Worm (Caenorhabditis elegans): Measurements from ENCODE around the gene clec-24.

Gene clec-24

DNA sequence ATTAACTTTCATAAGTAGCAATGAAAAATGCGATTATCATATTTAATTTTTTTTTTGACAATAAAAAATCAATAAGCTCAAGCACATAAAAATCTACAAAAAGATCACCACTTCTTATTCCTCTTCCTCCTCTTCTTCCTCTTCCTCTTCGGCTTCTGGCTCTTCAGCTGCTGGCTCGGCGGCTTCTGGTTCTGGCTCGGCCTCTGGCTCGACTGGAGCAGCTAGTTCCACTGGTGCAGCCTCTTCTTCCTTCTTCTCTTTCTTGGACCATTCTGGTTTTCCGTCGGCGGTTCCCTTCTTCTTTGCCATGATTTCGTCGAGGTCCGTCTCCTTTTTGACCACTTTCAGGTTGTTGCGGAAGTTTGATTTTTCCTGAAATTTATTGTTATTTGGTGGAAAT is 28.1 kb upstream of the clec-24 start:
- no peak for TF ChIP-seq M03D4.4 (tag; optimal IDR thresholded peaks at IDR 0.05)
- no peak for TF ChIP-seq ham-2 (GFP tag; optimal IDR thresholded peaks at IDR 0.05)
- TF ChIP-seq pha-4 (tag; optimal IDR thresholded peaks at IDR 0.05): no peak
- no peak for TF ChIP-seq lsy-2 (tag; optimal IDR thresholded peaks at IDR 0.05)
- no peak for TF ChIP-seq unc-120 (tag; optimal IDR thresholded peaks at IDR 0.05; ENCODE audit: poor library complexity, severe bottlenecking)
- no peak for TF ChIP-seq blmp-1 (tag; optimal IDR thresholded peaks at IDR 0.05)
- TF ChIP-seq ceh-39 (tag; optimal IDR thresholded peaks at IDR 0.05): no peak
- TF ChIP-seq cnd-1 (tag; optimal IDR thresholded peaks at IDR 0.05): no peak
- TF ChIP-seq drap-1 (GFP tag; optimal IDR thresholded peaks at IDR 0.05): no peak
- TF ChIP-seq ceh-83 (GFP tag; optimal IDR thresholded peaks at IDR 0.05): no peak
- TF ChIP-seq nhr-28 (tag; optimal IDR thresholded peaks at IDR 0.05): no peak

ce11 chrV:16834989-16835388 is 26.8 kb upstream of the clec-24 start, which contains the start of gene tni-3:
TSS of gene tni-3 (minus strand) at chrV:16835128.
- TF ChIP-seq mab-5 (tag; optimal IDR thresholded peaks at IDR 0.05) (no peak), nhr-76 (tag; optimal IDR thresholded peaks at IDR 0.05) (no peak), ceh-83 (GFP tag; optimal IDR thresholded peaks at IDR 0.05) (no peak), nhr-2 (tag; optimal IDR thresholded peaks at IDR 0.05) (no peak), lin-32 (GFP tag; optimal IDR thresholded peaks at IDR 0.05) (no peak), ztf-11 (tag; optimal IDR thresholded peaks at IDR 0.05) (no peak), snpc-4 (tag; optimal IDR thresholded peaks at IDR 0.05) (no peak), ceh-43 (GFP tag; optimal IDR thresholded peaks at IDR 0.05) (no peak), cnd-1 (tag; optimal IDR thresholded peaks at IDR 0.05) (no peak)

ce11 chrV:16836100-16836499 is 25.7 kb upstream of the clec-24 start:
- no peak for TF ChIP-seq mab-5 (tag; optimal IDR thresholded peaks at IDR 0.05)
- TF ChIP-seq lin-13 (tag; optimal IDR thresholded peaks at IDR 0.05): no peak
- TF ChIP-seq unc-39 (tag; optimal IDR thresholded peaks at IDR 0.05): no peak
- TF ChIP-seq M03D4.4 (tag; optimal IDR thresholded peaks at IDR 0.05): no peak
- no peak for TF ChIP-seq ces-1 (GFP tag; optimal IDR thresholded peaks at IDR 0.05)
- no peak for TF ChIP-seq lsy-2 (tag; optimal IDR thresholded peaks at IDR 0.05)
- TF ChIP-seq zip-8 (tag; optimal IDR thresholded peaks at IDR 0.05): no peak

DNA sequence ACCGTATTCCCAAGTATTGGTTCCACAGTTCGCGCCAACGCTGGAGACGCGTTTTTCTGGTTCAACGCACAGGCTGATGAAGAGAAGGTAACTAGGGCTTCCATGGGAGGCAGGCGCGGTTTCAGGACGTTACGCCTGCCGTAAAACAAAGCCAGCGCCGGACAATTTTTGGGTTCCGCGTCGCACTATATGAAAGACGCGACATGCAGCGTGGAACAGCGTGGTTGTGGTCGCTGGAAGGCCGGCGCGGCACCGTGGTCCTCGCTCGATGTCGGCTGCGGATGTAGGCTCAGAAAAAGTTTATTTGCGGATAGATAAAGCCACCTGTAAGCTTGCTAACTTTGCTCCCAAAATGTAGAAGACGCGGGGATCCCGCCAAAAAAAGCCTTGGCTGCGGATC is 23.4 kb upstream of the clec-24 start:
- no peak for TF ChIP-seq bed-3 (GFP tag; optimal IDR thresholded peaks at IDR 0.05)
- no peak for TF ChIP-seq tbx-8 (GFP tag; optimal IDR thresholded peaks at IDR 0.05)
- no peak for TF ChIP-seq unc-39 (tag; optimal IDR thresholded peaks at IDR 0.05)
- TF ChIP-seq ztf-11 (tag; optimal IDR thresholded peaks at IDR 0.05): no peak
- no peak for TF ChIP-seq nhr-237 (tag; optimal IDR thresholded peaks at IDR 0.05)
- TF ChIP-seq ceh-83 (GFP tag; optimal IDR thresholded peaks at IDR 0.05): no peak
- TF ChIP-seq unc-62 (GFP tag; optimal IDR thresholded peaks at IDR 0.05): no peak
- TF ChIP-seq nhr-2 (tag; optimal IDR thresholded peaks at IDR 0.05): no peak
- TF ChIP-seq elt-3 (tag; optimal IDR thresholded peaks at IDR 0.05): no peak
- TF ChIP-seq zip-8 (tag; optimal IDR thresholded peaks at IDR 0.05): no peak
- TF ChIP-seq mep-1 (tag; optimal IDR thresholded peaks at IDR 0.05): no peak
- TF ChIP-seq nhr-12 (tag; optimal IDR thresholded peaks at IDR 0.05): no peak
- no peak for TF ChIP-seq M03D4.4 (tag; optimal IDR thresholded peaks at IDR 0.05)
- TF ChIP-seq ceh-39 (tag; optimal IDR thresholded peaks at IDR 0.05): no peak
- TF ChIP-seq snpc-4 (tag; optimal IDR thresholded peaks at IDR 0.05): no peak
- TF ChIP-seq ham-2 (GFP tag; optimal IDR thresholded peaks at IDR 0.05): no peak
- no peak for TF ChIP-seq lsy-2 (tag; optimal IDR thresholded peaks at IDR 0.05)

DNA sequence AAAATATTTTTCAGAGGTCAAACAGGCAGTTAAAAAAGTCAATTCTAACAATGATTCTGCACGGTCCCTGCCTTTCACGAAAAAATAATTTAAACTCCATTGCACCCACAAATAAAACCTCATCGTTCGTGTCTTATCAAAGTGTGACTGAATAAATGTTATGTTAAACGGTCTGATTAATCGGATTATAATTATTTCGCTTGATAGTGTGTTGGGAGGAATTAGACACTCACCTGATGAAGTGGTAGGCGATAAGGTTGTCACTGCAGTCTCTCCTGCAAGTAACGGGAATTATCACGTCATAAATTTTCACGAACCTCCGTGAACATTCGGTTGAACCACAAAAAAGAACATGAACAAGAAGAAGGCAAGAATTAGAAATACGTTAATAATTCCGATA is 21.5 kb upstream of the clec-24 start:
- TF ChIP-seq bed-3 (GFP tag; optimal IDR thresholded peaks at IDR 0.05) (no peak), flh-1 (GFP tag; optimal IDR thresholded peaks at IDR 0.05) (no peak), ces-1 (GFP tag; optimal IDR thresholded peaks at IDR 0.05) (no peak), mep-1 (tag; optimal IDR thresholded peaks at IDR 0.05) (no peak), ceh-43 (GFP tag; optimal IDR thresholded peaks at IDR 0.05) (no peak), sem-2 (GFP tag; optimal IDR thresholded peaks at IDR 0.05) (no peak), M03D4.4 (tag; optimal IDR thresholded peaks at IDR 0.05) (no peak), nhr-76 (tag; optimal IDR thresholded peaks at IDR 0.05) (no peak), snpc-4 (tag; optimal IDR thresholded peaks at IDR 0.05) (no peak), unc-120 (tag; optimal IDR thresholded peaks at IDR 0.05; ENCODE audit: poor library complexity, severe bottlenecking) (no peak), ham-2 (GFP tag; optimal IDR thresholded peaks at IDR 0.05) (no peak), cnd-1 (tag; optimal IDR thresholded peaks at IDR 0.05) (no peak), drap-1 (GFP tag; optimal IDR thresholded peaks at IDR 0.05) (no peak), nhr-12 (tag; optimal IDR thresholded peaks at IDR 0.05) (no peak), lin-32 (GFP tag; optimal IDR thresholded peaks at IDR 0.05) (no peak), nhr-28 (tag; optimal IDR thresholded peaks at IDR 0.05) (no peak), tbx-8 (GFP tag; optimal IDR thresholded peaks at IDR 0.05) (no peak)
